Worm (Caenorhabditis elegans) whole organism, mixed stage, embryonic: ENCODE measurements around the gene ifbp-1.

ENCODE experiments used
- ces-1 ChIP-seq: fragments of 150-350 bp; optimal IDR thresholded peaks from 2 replicates; lab custom pipeline; 2014; ENCODE audit warnings: missing biosample characterization, missing genetic modification reagents, missing genetic modification characterization
- cnd-1 ChIP-seq: fragments of 200-800 bp; sonication (Bioruptor generic); optimal IDR thresholded peaks from 2 replicates; lab custom pipeline; 2018; ENCODE audit warnings: mild to moderate bottlenecking, missing genetic modification characterization, missing compliant biosample characterization
- nhr-237 ChIP-seq: fragments of 150-350 bp; optimal IDR thresholded peaks from 2 replicates; lab custom pipeline; 2014; ENCODE audit warnings: missing biosample characterization, missing genetic modification characterization
- pha-4 ChIP-seq: fragments of 150-350 bp; optimal IDR thresholded peaks from 2 replicates; lab custom pipeline; 2018; ENCODE audit warnings: missing biosample characterization, missing genetic modification reagents, missing genetic modification characterization
- unc-62 ChIP-seq: fragments of 150-350 bp; optimal IDR thresholded peaks from 2 replicates; lab custom pipeline; 2014; ENCODE audit warnings: missing biosample characterization, missing genetic modification reagents, missing genetic modification characterization

DNA sequence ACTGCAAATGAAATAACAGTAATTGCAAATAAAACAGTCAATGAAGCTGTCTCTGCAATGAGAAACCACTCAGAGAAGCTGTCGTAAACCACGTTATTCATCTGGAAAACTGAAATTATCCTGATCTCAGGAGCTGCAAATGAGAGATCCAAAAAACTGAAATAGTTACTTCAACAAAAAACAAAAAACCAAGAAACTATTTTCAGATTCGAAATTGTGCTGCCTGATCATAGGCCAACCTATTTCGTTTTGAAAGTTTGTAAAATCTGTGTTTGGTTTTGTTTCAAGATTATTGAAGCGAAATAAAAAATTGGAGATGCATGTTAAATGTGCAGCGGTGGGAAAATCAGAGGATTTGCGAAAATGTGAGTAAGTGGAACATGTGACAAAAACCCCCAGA, 40.6 kb upstream of the ifbp-1 start, which contains the start of gene srv-8:
- no peak for TF ChIP-seq ces-1 (GFP tag; lab: Kevin White, UChicago)
- no peak for TF ChIP-seq nhr-237 (tag; lab: Kevin White, UChicago)
- TF ChIP-seq cnd-1 (tag; lab: Kevin White, UChicago) = no peak
- no peak for TF ChIP-seq pha-4 (tag; lab: Kevin White, UChicago)
- no peak for TF ChIP-seq unc-62 (GFP tag; lab: Kevin White, UChicago)
